Worm (Caenorhabditis elegans) whole organism, L4 larva: ENCODE data around the gene gpx-4.
A peak's percentile ranks its signal among the peaks of the same experiment; 100 is the strongest.

Experiments used
- F26F4.8 ChIP-seq: fragments of 200-800 bp; sonication (Bioruptor generic); conservative IDR thresholded peaks from 2 replicates; pipeline ENCODE4 v1.3.6; 2022; ENCODE audit warnings: missing genetic modification characterization, missing compliant biosample characterization
- T26A8.4 ChIP-seq: fragments of 200-800 bp; sonication (Bioruptor generic); IDR thresholded peaks from 2 replicates; pipeline ENCODE4 v1.3.6; 2022; ENCODE audit warnings: missing genetic modification characterization, missing compliant biosample characterization
- Y48G9A.11 ChIP-seq: fragments of 200-800 bp; sonication (Bioruptor generic); IDR thresholded peaks from 2 replicates; pipeline ENCODE4 v1.3.6; 2022; ENCODE audit warnings: missing genetic modification reagents, missing genetic modification characterization, missing compliant biosample characterization
- ZK337.2 ChIP-seq: fragments of 200-800 bp; sonication (Bioruptor generic); IDR thresholded peaks from 2 replicates; pipeline ENCODE4 v1.3.6; 2022; ENCODE audit warnings: missing genetic modification reagents, missing genetic modification characterization, missing compliant biosample characterization
- aha-1 ChIP-seq: fragments of 150-350 bp; peaks from one replicate; lab custom pipeline; 2014; ENCODE audit warnings: missing biosample characterization, missing genetic modification characterization
- aly-2 ChIP-seq: sonication (generic microtip); optimal IDR thresholded peaks from 2 replicates; lab custom pipeline; 2018; ENCODE audit warnings: missing biosample characterization, missing genetic modification characterization
- ama-1 ChIP-seq: fragments of 150-350 bp; optimal IDR thresholded peaks from 2 replicates; lab custom pipeline; 2014; ENCODE audit warnings: inconsistent platforms, mixed read lengths
- arid-1 ChIP-seq: fragments of 200-800 bp; sonication (Bioruptor generic); conservative IDR thresholded peaks from 2 replicates; pipeline ENCODE4 v1.3.6; 2022; ENCODE audit warnings: missing genetic modification reagents, missing genetic modification characterization, missing compliant biosample characterization
- attf-4 ChIP-seq: sonication (generic microtip); optimal IDR thresholded peaks from 3 replicates; lab custom pipeline; 2017; ENCODE audit warnings: missing biosample characterization, missing genetic modification characterization
- ceh-20 ChIP-seq: fragments of 200-800 bp; sonication (Bioruptor generic); IDR thresholded peaks from 2 replicates; pipeline ENCODE4 v1.3.6; 2022; ENCODE audit warnings: missing genetic modification reagents, missing genetic modification characterization, missing compliant biosample characterization
- ceh-62 ChIP-seq: sonication (generic microtip); optimal IDR thresholded peaks from 2 replicates; lab custom pipeline; 2017; ENCODE audit warnings: missing biosample characterization, missing genetic modification characterization
- ceh-82 ChIP-seq: sonication (generic microtip); optimal IDR thresholded peaks from 2 replicates; lab custom pipeline; 2017; ENCODE audit warnings: missing biosample characterization, missing genetic modification characterization
- cey-2 ChIP-seq: sonication (generic microtip); optimal IDR thresholded peaks from 3 replicates; lab custom pipeline; 2017; ENCODE audit warnings: missing genetic modification characterization, mild to moderate bottlenecking, missing compliant biosample characterization, antibody characterized with exemption, borderline replicate concordance; ENCODE audit not compliant: insufficient read depth
- daf-12 ChIP-seq: fragments of 150-350 bp; optimal IDR thresholded peaks from 2 replicates; lab custom pipeline; 2014; ENCODE audit warnings: missing biosample characterization, missing genetic modification reagents, missing genetic modification characterization
- daf-16 ChIP-seq, 3 experiments: sonication (generic microtip); optimal IDR thresholded peaks; 2 replicates each; lab custom pipeline; 2016 to 2017; ENCODE audit warnings: missing genetic modification characterization in 3 of 3, missing genetic modification reagents in 3 of 3, mild to moderate bottlenecking in 2 of 3, missing compliant biosample characterization in 2 of 3, missing biosample characterization in 1 of 3, moderate library complexity in 1 of 3
- duxl-1 ChIP-seq: sonication (generic microtip); optimal IDR thresholded peaks from 2 replicates; lab custom pipeline; 2016; ENCODE audit warnings: mild to moderate bottlenecking, missing genetic modification characterization, moderate library complexity, missing compliant biosample characterization; ENCODE audit not compliant: poor library complexity
- egl-43 ChIP-seq: fragments of 200-800 bp; sonication (Bioruptor generic); IDR thresholded peaks from 2 replicates; pipeline ENCODE4 v1.3.6; 2022; ENCODE audit warnings: missing genetic modification reagents, missing genetic modification characterization, missing compliant biosample characterization
- fos-1 ChIP-seq: fragments of 150-350 bp; optimal IDR thresholded peaks from 2 replicates; lab custom pipeline; 2014; ENCODE audit warnings: missing biosample characterization, missing genetic modification characterization
- gei-8 ChIP-seq: fragments of 200-800 bp; sonication (Bioruptor generic); optimal IDR thresholded peaks from 2 replicates; lab custom pipeline; 2018; ENCODE audit warnings: mild to moderate bottlenecking, missing genetic modification characterization, missing compliant biosample characterization
- hlh-11 ChIP-seq: fragments of 200-800 bp; sonication (Bioruptor generic); optimal IDR thresholded peaks from 2 replicates; lab custom pipeline; 2018; ENCODE audit warnings: mild to moderate bottlenecking, missing genetic modification characterization, missing compliant biosample characterization
- hlh-30 ChIP-seq: sonication (generic microtip); optimal IDR thresholded peaks from 2 replicates; lab custom pipeline; 2017; ENCODE audit warnings: antibody characterized with exemption, mild to moderate bottlenecking, missing genetic modification characterization, missing compliant biosample characterization; ENCODE audit not compliant: insufficient read depth
- hmg-1.1 ChIP-seq: fragments of 200-800 bp; sonication (Bioruptor generic); IDR thresholded peaks from 2 replicates; pipeline ENCODE4 v1.3.6; 2022; ENCODE audit warnings: missing genetic modification reagents, missing genetic modification characterization, missing compliant biosample characterization
- lim-7 ChIP-seq: fragments of 200-800 bp; sonication (Bioruptor generic); IDR thresholded peaks from 2 replicates; pipeline ENCODE4 v1.3.6; 2022; ENCODE audit warnings: missing genetic modification characterization, missing compliant biosample characterization
- lin-13 ChIP-seq: fragments of 150-350 bp; optimal IDR thresholded peaks from 2 replicates; lab custom pipeline; 2014; ENCODE audit warnings: missing biosample characterization, missing genetic modification reagents, missing genetic modification characterization
- lin-29 ChIP-seq: fragments of 200-800 bp; sonication (Bioruptor generic); IDR thresholded peaks from 2 replicates; pipeline ENCODE4 v1.3.6; 2022; ENCODE audit warnings: missing genetic modification reagents, missing genetic modification characterization, missing compliant biosample characterization
- lsy-2 ChIP-seq, 2 experiments: fragments of 150-350 bp in 1 of 2; sonication (generic microtip) in 1 of 2; optimal IDR thresholded peaks; 2 replicates each; lab custom pipeline; 2014 to 2017; ENCODE audit warnings: missing biosample characterization in 2 of 2, missing genetic modification characterization in 2 of 2
- mdl-1 ChIP-seq, 2 experiments: fragments of 150-350 bp in 1 of 2; sonication (generic microtip) in 1 of 2; optimal IDR thresholded peaks; 2 replicates each; lab custom pipeline; 2014 to 2017; ENCODE audit warnings: missing biosample characterization in 2 of 2, missing genetic modification characterization in 2 of 2
- nhr-11 ChIP-seq: fragments of 150-350 bp; optimal IDR thresholded peaks from 2 replicates; lab custom pipeline; 2014; ENCODE audit warnings: missing biosample characterization, missing genetic modification characterization
- nhr-237 ChIP-seq: sonication (generic microtip); optimal IDR thresholded peaks from 2 replicates; lab custom pipeline; 2017; ENCODE audit warnings: missing biosample characterization, missing genetic modification characterization
- nhr-25 ChIP-seq: sonication (generic microtip); optimal IDR thresholded peaks from 2 replicates; lab custom pipeline; 2017; ENCODE audit warnings: missing genetic modification characterization, mild to moderate bottlenecking, missing compliant biosample characterization, antibody characterized with exemption, moderate library complexity, borderline replicate concordance; ENCODE audit not compliant: insufficient read depth
- nhr-41 ChIP-seq: fragments of 200-800 bp; sonication (Bioruptor generic); IDR thresholded peaks from 2 replicates; pipeline ENCODE4 v1.3.6; 2022; ENCODE audit warnings: missing genetic modification reagents, missing genetic modification characterization, missing compliant biosample characterization
- nhr-42 ChIP-seq: fragments of 200-800 bp; sonication (Bioruptor generic); IDR thresholded peaks from 2 replicates; pipeline ENCODE4 v1.3.6; 2022; ENCODE audit warnings: missing genetic modification characterization, missing compliant biosample characterization
- nhr-77 ChIP-seq: fragments of 150-350 bp; optimal IDR thresholded peaks from 2 replicates; lab custom pipeline; 2014; ENCODE audit warnings: missing biosample characterization, missing genetic modification characterization
- php-3 ChIP-seq: fragments of 200-800 bp; sonication (Bioruptor generic); IDR thresholded peaks from 2 replicates; pipeline ENCODE4 v1.3.6; 2022; ENCODE audit warnings: missing genetic modification reagents, missing genetic modification characterization, missing compliant biosample characterization
- pqm-1 ChIP-seq: sonication (generic microtip); optimal IDR thresholded peaks from 2 replicates; lab custom pipeline; 2017; ENCODE audit warnings: missing biosample characterization, missing genetic modification characterization
- rbr-2 ChIP-seq: sonication (generic microtip); optimal IDR thresholded peaks from 2 replicates; lab custom pipeline; 2016; ENCODE audit warnings: missing genotype, missing genetic modification characterization, missing compliant biosample characterization
- saeg-2 ChIP-seq: fragments of 200-800 bp; sonication (Bioruptor generic); IDR thresholded peaks from 2 replicates; pipeline ENCODE4 v1.3.6; 2022; ENCODE audit warnings: missing genetic modification reagents, missing genetic modification characterization, missing compliant biosample characterization
- sdz-12 ChIP-seq: fragments of 200-800 bp; sonication (Bioruptor generic); optimal IDR thresholded peaks from 2 replicates; lab custom pipeline; 2018; ENCODE audit warnings: mild to moderate bottlenecking, missing genetic modification characterization, missing compliant biosample characterization
- snpc-4 ChIP-seq: fragments of 150-350 bp; optimal IDR thresholded peaks from 2 replicates; lab custom pipeline; 2014; ENCODE audit warnings: missing biosample characterization, missing genetic modification characterization
- spr-1 ChIP-seq: sonication (generic microtip); optimal IDR thresholded peaks from 2 replicates; lab custom pipeline; 2016; ENCODE audit warnings: mild to moderate bottlenecking, missing genetic modification characterization, missing compliant biosample characterization
- spr-3 ChIP-seq: fragments of 200-800 bp; sonication (Bioruptor generic); optimal IDR thresholded peaks from 2 replicates; lab custom pipeline; 2018; ENCODE audit warnings: mild to moderate bottlenecking, missing genetic modification characterization, missing compliant biosample characterization
- unc-130 ChIP-seq: sonication (generic microtip); optimal IDR thresholded peaks from 2 replicates; lab custom pipeline; 2016; ENCODE audit warnings: missing genetic modification reagents, missing genetic modification characterization, missing compliant biosample characterization
- unc-39 ChIP-seq: sonication (generic microtip); optimal IDR thresholded peaks from 2 replicates; lab custom pipeline; 2017; ENCODE audit warnings: missing biosample characterization, missing genetic modification characterization
- unc-62 ChIP-seq, 3 experiments: fragments of 150-350 bp in 1 of 3; sonication (generic microtip); optimal IDR thresholded peaks in 2 of 3; peaks in 1 of 3; 1 replicate in 1 of 3; 2 replicates in 2 of 3; lab custom pipeline; 2014 to 2017; ENCODE audit warnings: missing biosample characterization in 3 of 3, missing genetic modification characterization in 3 of 3, missing genetic modification reagents in 3 of 3, missing genotype in 1 of 3
- zip-2 ChIP-seq: fragments of 150-350 bp; optimal IDR thresholded peaks from 2 replicates; lab custom pipeline; 2014; ENCODE audit warnings: missing biosample characterization, missing genetic modification characterization
- ztf-11 ChIP-seq: fragments of 150-350 bp; optimal IDR thresholded peaks from 2 replicates; lab custom pipeline; 2014; ENCODE audit warnings: missing biosample characterization, missing genetic modification characterization

gpx-4 gene

DNA sequence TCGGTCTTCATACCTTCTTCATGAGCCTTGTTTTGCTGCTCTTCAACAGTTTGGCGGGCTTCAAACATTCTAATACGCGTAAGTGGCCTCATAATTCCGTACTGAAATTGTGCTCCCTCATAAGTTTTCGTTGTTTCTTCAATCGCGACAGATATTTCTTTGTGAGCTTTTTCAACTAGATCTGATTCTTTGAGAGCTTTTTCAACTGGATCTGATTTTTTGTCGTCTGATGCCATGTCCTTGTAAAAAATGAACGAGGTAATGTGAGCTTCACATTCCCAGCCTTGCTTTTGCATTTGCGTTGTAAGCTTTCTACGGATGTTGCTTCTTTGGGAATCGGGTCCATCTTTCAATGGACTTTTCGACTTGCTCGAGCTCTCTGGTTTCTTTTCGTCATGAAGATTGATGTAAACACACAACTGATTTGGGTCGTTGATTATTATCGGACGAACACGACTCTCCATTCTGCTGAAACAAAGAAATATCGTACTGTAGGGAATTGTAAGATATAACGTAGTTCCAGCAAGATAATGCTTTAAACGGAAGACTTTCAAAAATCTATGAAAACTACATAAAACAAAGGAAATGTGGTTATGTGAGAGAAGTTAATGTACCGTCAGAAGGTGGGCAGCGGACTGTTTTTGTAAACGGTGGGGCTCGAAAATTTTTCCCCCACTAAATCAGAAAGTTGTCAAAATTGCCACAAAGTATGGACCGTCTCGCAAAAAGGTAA is 35.6 kb upstream of the gpx-4 start, which contains the start of gene Y94H6A.10:
Gene Y94H6A.10, minus strand, starts transcription at position 464 of the 733 bp plus-strand sequence.
- TF ChIP-seq daf-16 (GFP tag; optimal IDR thresholded peaks at IDR 0.05; lab: Kevin White, UChicago): no peak
- TF ChIP-seq daf-16 (tag; optimal IDR thresholded peaks at IDR 0.05; lab: Kevin White, UChicago): peak; percentile 18
- TF ChIP-seq unc-39: no peak
- 0 out of 2 replicates have a peak, but pooled peaks have one; percentile 7 for TF ChIP-seq arid-1 (GFP tag; lab: Robert Waterston, UW)
- no peak for TF ChIP-seq spr-1 (tag; lab: Kevin White, UChicago)
- TF ChIP-seq sdz-12 (GFP tag; lab: Kevin White, UChicago): no peak
- TF ChIP-seq ceh-82 (tag; lab: Kevin White, UChicago): no peak
- TF ChIP-seq ceh-20 (GFP tag; lab: Robert Waterston, UW): no peak
- peak; percentile 97 for TF ChIP-seq aha-1 (tag; lab: Kevin White, UChicago)
- TF ChIP-seq egl-43 (GFP tag; lab: Robert Waterston, UW): 0 out of 2 replicates have a peak, but pooled peaks have one; percentile 26
- TF ChIP-seq lin-13 (GFP tag; lab: Kevin White, UChicago): peak; percentile 44
- no peak for TF ChIP-seq unc-130 (GFP tag; lab: Kevin White, UChicago)
- TF ChIP-seq gei-8 (GFP tag; lab: Kevin White, UChicago): no peak
- peak; percentile 79 for TF ChIP-seq ama-1 (lab: Kevin White, UChicago)
- no peak for TF ChIP-seq rbr-2 (tag; lab: Kevin White, UChicago)
- no peak for TF ChIP-seq php-3
- peak in 1 of 2 experiments; percentile 72 for TF ChIP-seq unc-62 (GFP tag; optimal IDR thresholded peaks at IDR 0.05 in 1 of 2; lab: Kevin White, UChicago)
- TF ChIP-seq unc-62 (tag; optimal IDR thresholded peaks at IDR 0.05; lab: Kevin White, UChicago): no peak
- no peak for TF ChIP-seq nhr-41 (GFP tag; lab: Robert Waterston, UW)
- no peak for TF ChIP-seq lsy-2 (tag; optimal IDR thresholded peaks at IDR 0.05; lab: Kevin White, UChicago)
- no peak; the same call in 1 of the 2 replicates for TF ChIP-seq lim-7 (GFP tag; lab: Robert Waterston, UW)
- no peak for TF ChIP-seq F26F4.8 (GFP tag; lab: Robert Waterston, UW)
- no peak for TF ChIP-seq nhr-25

- peak; percentile 76 for TF ChIP-seq nhr-42 (GFP tag; lab: Robert Waterston, UW)
- TF ChIP-seq unc-130 (GFP tag; lab: Kevin White, UChicago): no peak
- no peak for TF ChIP-seq nhr-237 (tag; lab: Kevin White, UChicago)
- no peak for TF ChIP-seq lin-29 (GFP tag; lab: Robert Waterston, UW)
- no peak for TF ChIP-seq hmg-1.1 (GFP tag; lab: Robert Waterston, UW)
- no peak for TF ChIP-seq nhr-77 (tag; lab: Kevin White, UChicago)
- no peak for TF ChIP-seq duxl-1 (tag; lab: Kevin White, UChicago)
- TF ChIP-seq snpc-4 (tag; lab: Kevin White, UChicago): no peak
- no peak for TF ChIP-seq cey-2 (tag; lab: Kevin White, UChicago)
- no peak for TF ChIP-seq zip-2 (tag; lab: Kevin White, UChicago)
- TF ChIP-seq nhr-11 (tag; lab: Kevin White, UChicago): no peak
- no peak for TF ChIP-seq ceh-62 (tag; lab: Kevin White, UChicago)
- TF ChIP-seq mdl-1 (tag; optimal IDR thresholded peaks at IDR 0.05; lab: Kevin White, UChicago): no peak
- peak; percentile 17 for TF ChIP-seq hlh-11 (tag; lab: Kevin White, UChicago)
- no peak for TF ChIP-seq F26F4.8 (GFP tag; lab: Robert Waterston, UW)
- TF ChIP-seq T26A8.4 (GFP tag; lab: Robert Waterston, UW): no peak; the same call in none of the 2 replicates
- TF ChIP-seq saeg-2 (GFP tag; lab: Robert Waterston, UW): 0 out of 2 replicates have a peak, but pooled peaks have one; percentile 16
- no peak for TF ChIP-seq daf-12
- TF ChIP-seq fos-1 (tag; lab: Kevin White, UChicago): no peak
- TF ChIP-seq unc-62 (GFP tag; optimal IDR thresholded peaks at IDR 0.05 in 1 of 2; lab: Kevin White, UChicago): no peak
- TF ChIP-seq unc-62 (tag; optimal IDR thresholded peaks at IDR 0.05; lab: Kevin White, UChicago): no peak
- TF ChIP-seq hlh-30 (tag; lab: Kevin White, UChicago): peak; percentile 27
- TF ChIP-seq attf-4: no peak
- no peak for TF ChIP-seq ztf-11 (tag; lab: Kevin White, UChicago)
- no peak for TF ChIP-seq ama-1 (lab: Kevin White, UChicago)
- no peak for TF ChIP-seq ZK337.2 (GFP tag; lab: Robert Waterston, UW)
- no peak for TF ChIP-seq spr-3 (GFP tag; lab: Kevin White, UChicago)
- TF ChIP-seq pqm-1: no peak
- 0 out of 2 replicates have a peak, but pooled peaks have one; percentile 29 for TF ChIP-seq Y48G9A.11 (GFP tag; lab: Robert Waterston, UW)
- no peak for TF ChIP-seq aly-2
These were observed 34.9 kb upstream of the gpx-4 start for ce11 chrIV:2709590-2710201.
